Fruit fly (Drosophila melanogaster): ENCODE measurements around the gene atk.
A peak's percentile ranks its signal among the peaks of the same experiment; 100 is the strongest.

The atk gene

DNA sequence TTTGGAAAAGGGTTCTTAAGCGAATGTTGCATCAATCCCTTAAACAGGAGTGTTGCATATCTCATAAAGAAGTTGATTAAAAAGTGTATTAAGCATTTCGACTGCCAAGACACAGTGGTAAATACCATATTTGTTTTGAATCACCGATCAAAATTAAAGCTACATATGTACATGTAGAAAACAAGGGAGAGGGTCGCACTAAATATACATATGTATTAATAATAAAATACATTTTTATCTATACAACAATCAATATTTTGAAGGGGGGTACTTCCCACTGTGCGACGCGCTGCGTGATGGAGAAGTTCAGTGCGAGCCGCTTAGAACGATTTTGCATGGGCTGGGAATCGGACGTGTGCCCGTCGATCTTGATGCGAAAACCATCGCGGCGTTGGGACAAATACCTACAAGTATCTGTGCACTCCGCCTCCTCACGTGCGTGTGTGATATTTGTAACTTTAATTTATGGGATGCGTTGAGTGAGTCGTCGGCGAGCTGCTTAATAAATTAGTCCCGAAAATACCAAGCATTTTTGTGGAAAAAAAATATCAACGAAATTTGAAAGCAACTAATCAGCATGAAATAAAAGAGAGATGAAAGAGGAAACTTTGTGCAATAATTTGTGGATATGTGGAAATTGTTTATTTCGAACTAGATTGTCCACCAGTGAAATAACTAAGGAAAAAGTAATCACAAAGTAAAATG is 19.7 kb downstream of the atk start (continued):
- TF ChIP-seq twi (tag; optimal IDR thresholded peaks at IDR 0.05) (peak; percentile 51), CG10267 (tag; optimal IDR thresholded peaks at IDR 0.05) (peak; percentile 79), Dek (tag; optimal IDR thresholded peaks at IDR 0.05) (peak; percentile 66), maf-S (GFP tag; optimal IDR thresholded peaks at IDR 0.05) (peak; percentile 9), CG11247 (GFP tag; IDR thresholded peaks at IDR 0.05) (peak; percentile 85), CG3065 (GFP tag; optimal IDR thresholded peaks at IDR 0.05) (peak; percentile 43), CG9817 (tag; optimal IDR thresholded peaks at IDR 0.05) (peak; percentile 69), CG18476 (GFP tag; optimal IDR thresholded peaks at IDR 0.05) (peak; percentile 53), CG12769 (tag; optimal IDR thresholded peaks at IDR 0.05) (peak; percentile 85), slp2 (GFP tag; optimal IDR thresholded peaks at IDR 0.05) (no peak), CG8944 (GFP tag; optimal IDR thresholded peaks at IDR 0.05) (no peak), CG13424 (tag; optimal IDR thresholded peaks at IDR 0.05) (peak; percentile 82), mirr (GFP tag; optimal IDR thresholded peaks at IDR 0.05) (no peak), CG12659 (GFP tag; optimal IDR thresholded peaks at IDR 0.05) (peak; percentile 88), Rfx (GFP tag; IDR thresholded peaks at IDR 0.05) (peak; percentile 91), CG15073 (GFP tag; optimal IDR thresholded peaks at IDR 0.05) (peak; percentile 3), danr (GFP tag; IDR thresholded peaks at IDR 0.05) (peak; percentile 66; the same call in 1 of the 2 replicates), Blimp-1 (GFP tag; optimal IDR thresholded peaks at IDR 0.05) (peak; percentile 85), cad (GFP tag; optimal IDR thresholded peaks at IDR 0.05) (no peak), CG7839 (tag; optimal IDR thresholded peaks at IDR 0.05) (peak; percentile 90), sna (GFP tag; IDR thresholded peaks at IDR 0.05; ENCODE audit: partially characterized antibody) (no peak), CG18599 (GFP tag; optimal IDR thresholded peaks at IDR 0.05) (peak; percentile 87), CG17328 (GFP tag; IDR thresholded peaks at IDR 0.05) (peak; percentile 94), vfl (GFP tag; optimal IDR thresholded peaks at IDR 0.05) (peak; percentile 32), insv (GFP tag; optimal IDR thresholded peaks at IDR 0.05) (no peak), CG11723 (GFP tag; optimal IDR thresholded peaks at IDR 0.05) (peak; percentile 54), wek (GFP tag; optimal IDR thresholded peaks at IDR 0.05) (peak; percentile 49), gro (GFP tag; optimal IDR thresholded peaks at IDR 0.05) (no peak), Tbp (GFP tag; optimal IDR thresholded peaks at IDR 0.05) (no peak), sisA (GFP tag; IDR thresholded peaks at IDR 0.05) (peak; percentile 89), run (tag; optimal IDR thresholded peaks at IDR 0.05) (peak; percentile 77), stwl (tag; optimal IDR thresholded peaks at IDR 0.05) (no peak), Xrp1 (GFP tag; IDR thresholded peaks at IDR 0.05) (peak; percentile 93), Side (GFP tag; optimal IDR thresholded peaks at IDR 0.05) (no peak), wor (GFP tag; IDR thresholded peaks at IDR 0.05) (peak; percentile 81), MESR4 (GFP tag; optimal IDR thresholded peaks at IDR 0.05) (peak; percentile 14), Hr3 (GFP tag; optimal IDR thresholded peaks at IDR 0.05) (peak; percentile 77), CG11456 (GFP tag; IDR thresholded peaks at IDR 0.05) (peak; percentile 88), pzg (GFP tag; optimal IDR thresholded peaks at IDR 0.05) (peak; percentile 0), CG12744 (GFP tag; optimal IDR thresholded peaks at IDR 0.05) (peak; percentile 7), ems (GFP tag; optimal IDR thresholded peaks at IDR 0.05) (peak; percentile 56), CG33213 (GFP tag; optimal IDR thresholded peaks at IDR 0.05) (no peak), Stat92E (GFP tag; optimal IDR thresholded peaks at IDR 0.05) (no peak), hkb (optimal IDR thresholded peaks at IDR 0.05) (no peak), hkb (GFP tag; IDR thresholded peaks at IDR 0.05) (peak; percentile 95), amos (GFP tag; IDR thresholded peaks at IDR 0.05; ENCODE audit: partially characterized antibody) (no peak), Ptx1 (GFP tag; IDR thresholded peaks at IDR 0.05) (peak; percentile 93), croc (GFP tag; conservative IDR thresholded peaks at IDR 0.05) (peak; percentile 75), CG2202 (tag; optimal IDR thresholded peaks at IDR 0.05) (peak; percentile 49), CG13123 (GFP tag; optimal IDR thresholded peaks at IDR 0.05) (peak; percentile 57)
